Worm (Caenorhabditis elegans) whole organism, young adult: ENCODE data around the gene dhs-19.

Source experiments
- B0336.3 ChIP-seq: fragments of 200-800 bp; sonication (Bioruptor generic); IDR thresholded peaks from 2 replicates; pipeline ENCODE4 v1.3.6; 2022; ENCODE audit warnings: missing genetic modification characterization, missing compliant biosample characterization
- D2030.7 ChIP-seq: fragments of 200-800 bp; sonication (Bioruptor generic); IDR thresholded peaks from 2 replicates; pipeline ENCODE4 v1.3.6; 2022; ENCODE audit warnings: missing genetic modification reagents, missing genetic modification characterization, missing compliant biosample characterization
- F22D6.2 ChIP-seq: sonication (generic microtip); optimal IDR thresholded peaks from 2 replicates; lab custom pipeline; 2016; ENCODE audit warnings: mild to moderate bottlenecking, missing genetic modification characterization, missing compliant biosample characterization
- F39B2.1 ChIP-seq: fragments of 200-800 bp; sonication (Bioruptor generic); IDR thresholded peaks from 2 replicates; pipeline ENCODE4 v1.3.6; 2022; ENCODE audit warnings: missing genetic modification reagents, missing genetic modification characterization, missing compliant biosample characterization
- F52B5.7 ChIP-seq: sonication (generic microtip); optimal IDR thresholded peaks from 2 replicates; lab custom pipeline; 2016; ENCODE audit warnings: mild to moderate bottlenecking, missing genetic modification characterization, missing compliant biosample characterization
- K12H6.12 ChIP-seq: fragments of 200-800 bp; sonication (Bioruptor generic); optimal IDR thresholded peaks from 2 replicates; lab custom pipeline; 2018; ENCODE audit warnings: mild to moderate bottlenecking, missing genetic modification characterization, missing compliant biosample characterization
- aptf-3 ChIP-seq: fragments of 200-800 bp; sonication (Bioruptor generic); IDR thresholded peaks from 2 replicates; pipeline ENCODE4 v1.3.6; 2022; ENCODE audit warnings: missing genetic modification characterization, missing compliant biosample characterization
- bed-1 ChIP-seq: fragments of 200-800 bp; sonication (Bioruptor generic); IDR thresholded peaks from 2 replicates; pipeline ENCODE4 v1.3.6; 2022; ENCODE audit warnings: missing genetic modification reagents, missing genetic modification characterization, missing compliant biosample characterization
- bed-2 ChIP-seq: fragments of 200-800 bp; sonication (Bioruptor generic); IDR thresholded peaks from 2 replicates; pipeline ENCODE4 v1.3.6; 2022; ENCODE audit warnings: missing genetic modification reagents, missing genetic modification characterization, missing compliant biosample characterization
- ccch-3 ChIP-seq: fragments of 200-800 bp; sonication (Bioruptor generic); optimal IDR thresholded peaks from 2 replicates; lab custom pipeline; 2018; ENCODE audit warnings: mild to moderate bottlenecking, missing genetic modification characterization, missing compliant biosample characterization
- ceh-40 ChIP-seq: fragments of 200-800 bp; sonication (Bioruptor generic); IDR thresholded peaks from 2 replicates; pipeline ENCODE4 v1.3.6; 2022; ENCODE audit warnings: missing genetic modification characterization, missing compliant biosample characterization
- ceh-58 ChIP-seq: fragments of 200-800 bp; sonication (Bioruptor generic); IDR thresholded peaks from 2 replicates; pipeline ENCODE4 v1.3.6; 2022; ENCODE audit warnings: missing genetic modification characterization, missing compliant biosample characterization
- dox-1 ChIP-seq: fragments of 200-800 bp; sonication (Bioruptor generic); IDR thresholded peaks from 2 replicates; pipeline ENCODE4 v1.3.6; 2022; ENCODE audit warnings: missing genetic modification reagents, missing genetic modification characterization, missing compliant biosample characterization
- egrh-3 ChIP-seq: fragments of 200-800 bp; sonication (Bioruptor generic); IDR thresholded peaks from 2 replicates; pipeline ENCODE4 v1.3.6; 2022; ENCODE audit warnings: missing genetic modification reagents, missing genetic modification characterization, missing compliant biosample characterization
- ekl-4 ChIP-seq: fragments of 200-800 bp; sonication (Bioruptor generic); IDR thresholded peaks from 2 replicates; pipeline ENCODE4 v1.3.6; 2022; ENCODE audit warnings: missing genetic modification reagents, missing genetic modification characterization, missing compliant biosample characterization
- hlh-12 ChIP-seq: sonication (generic microtip); optimal IDR thresholded peaks from 2 replicates; lab custom pipeline; 2016; ENCODE audit warnings: missing genetic modification characterization, missing compliant biosample characterization
- hrde-1 ChIP-seq: sonication (generic microtip); optimal IDR thresholded peaks from 2 replicates; lab custom pipeline; 2016; ENCODE audit warnings: missing genetic modification characterization, mild to moderate bottlenecking, missing compliant biosample characterization, moderate library complexity, missing genotype, missing genetic modification reagents, borderline replicate concordance
- let-607 ChIP-seq, 2 experiments: fragments of 200-800 bp in 1 of 2; sonication (Bioruptor generic) in 1 of 2; sonication (generic microtip) in 1 of 2; optimal IDR thresholded peaks; 2 replicates each; lab custom pipeline; 2016 to 2018; ENCODE audit warnings: mild to moderate bottlenecking in 2 of 2, missing compliant biosample characterization in 2 of 2, missing genetic modification characterization in 2 of 2, moderate library complexity in 2 of 2, missing genotype in 1 of 2
- lin-35 ChIP-seq, 3 experiments: fragments of 150-350 bp in 2 of 3; sonication (generic microtip) in 1 of 3; optimal IDR thresholded peaks; 2 replicates each; lab custom pipeline; 2014 to 2018; ENCODE audit warnings: missing biosample characterization in 3 of 3, missing genetic modification characterization in 3 of 3, missing genetic modification reagents in 3 of 3
- mes-4 ChIP-seq: sonication (generic microtip); optimal IDR thresholded peaks from 2 replicates; lab custom pipeline; 2016; ENCODE audit warnings: missing genotype, missing genetic modification characterization, missing compliant biosample characterization
- nfya-1 ChIP-seq: sonication (generic microtip); optimal IDR thresholded peaks from 2 replicates; lab custom pipeline; 2017; ENCODE audit warnings: antibody characterized with exemption, missing compliant biosample characterization, missing genetic modification characterization, borderline replicate concordance; ENCODE audit not compliant: insufficient read depth
- nhr-179 ChIP-seq: sonication (generic microtip); optimal IDR thresholded peaks from 2 replicates; lab custom pipeline; 2016; ENCODE audit warnings: mild to moderate bottlenecking, missing genetic modification characterization, missing compliant biosample characterization
- nhr-27 ChIP-seq: fragments of 200-800 bp; sonication (Bioruptor generic); optimal IDR thresholded peaks from 2 replicates; lab custom pipeline; 2018; ENCODE audit warnings: mild to moderate bottlenecking, missing genetic modification characterization, moderate library complexity, missing compliant biosample characterization
- rpc-1 ChIP-seq, 2 experiments: fragments of 150-350 bp in 1 of 2; sonication (generic microtip) in 1 of 2; optimal IDR thresholded peaks; 2 replicates each; lab custom pipeline; 2014 to 2018; ENCODE audit warnings: missing biosample characterization in 1 of 2, missing genetic modification characterization in 1 of 2, missing genetic modification reagents in 1 of 2, missing genotype in 1 of 2
- snpc-4 ChIP-seq, 5 experiments: fragments of 150-350 bp in 1 of 5; sonication (generic microtip) in 4 of 5; optimal IDR thresholded peaks; 2 replicates each; lab custom pipeline; 2014 to 2018; ENCODE audit warnings: missing genetic modification characterization in 5 of 5, missing biosample characterization in 3 of 5, antibody characterized with exemption in 2 of 5, mild to moderate bottlenecking in 2 of 5, missing compliant biosample characterization in 2 of 5, missing genotype in 2 of 5, moderate library complexity in 2 of 5, missing genetic modification reagents in 1 of 5
- tbp1 ChIP-seq: fragments of 200-800 bp; sonication (Bioruptor generic); optimal IDR thresholded peaks from 2 replicates; lab custom pipeline; 2018; ENCODE audit warnings: mild to moderate bottlenecking, missing genetic modification characterization, missing compliant biosample characterization
- zfh-2 ChIP-seq: fragments of 200-800 bp; sonication (Bioruptor generic); conservative IDR thresholded peaks from 2 replicates; pipeline ENCODE4 v1.3.6; 2022; ENCODE audit warnings: missing genetic modification reagents, missing genetic modification characterization, missing compliant biosample characterization
- ztf-18 ChIP-seq: sonication (generic microtip); optimal IDR thresholded peaks from 2 replicates; lab custom pipeline; 2016; ENCODE audit warnings: missing genotype, mild to moderate bottlenecking, missing genetic modification characterization, missing compliant biosample characterization
- ztf-22 ChIP-seq: fragments of 200-800 bp; sonication (Bioruptor generic); optimal IDR thresholded peaks from 2 replicates; lab custom pipeline; 2018; ENCODE audit warnings: mild to moderate bottlenecking, missing genetic modification characterization, moderate library complexity, missing compliant biosample characterization
- ztf-25 ChIP-seq: fragments of 200-800 bp; sonication (Bioruptor generic); IDR thresholded peaks from 2 replicates; pipeline ENCODE4 v1.3.6; 2022; ENCODE audit warnings: missing genetic modification reagents, missing genetic modification characterization, missing compliant biosample characterization
- ztf-28 ChIP-seq: fragments of 200-800 bp; sonication (Bioruptor generic); IDR thresholded peaks from 2 replicates; pipeline ENCODE4 v1.3.6; 2022; ENCODE audit warnings: missing genetic modification reagents, missing genetic modification characterization, missing compliant biosample characterization

The dhs-19 gene

DNA sequence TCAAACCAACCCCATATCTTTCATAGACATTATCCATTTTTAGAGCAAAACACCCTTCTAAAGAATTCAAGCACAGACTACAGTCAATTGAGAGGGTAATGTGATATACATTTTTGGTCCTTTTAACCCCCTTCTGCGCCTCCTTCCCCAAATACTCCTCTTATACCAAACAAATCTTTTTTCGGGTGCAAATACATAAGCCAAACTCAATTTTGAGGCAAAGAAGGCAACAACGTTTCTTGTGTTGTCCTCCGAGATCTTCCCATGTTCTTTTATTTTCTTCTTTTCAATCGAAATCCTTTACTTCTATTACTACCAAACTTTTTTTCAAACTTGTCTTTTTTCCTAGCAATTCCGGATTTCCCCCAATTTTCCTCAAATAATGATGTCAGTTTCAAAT, 35.4 kb downstream of the dhs-19 start:
- TF ChIP-seq D2030.7 (GFP tag; lab: Robert Waterston, UW) = no peak
- no peak for TF ChIP-seq bed-1
- no peak for TF ChIP-seq hlh-12 (tag; lab: Kevin White, UChicago)
- no peak for TF ChIP-seq B0336.3 (GFP tag; lab: Robert Waterston, UW)
- TF ChIP-seq snpc-4 (GFP tag; optimal IDR thresholded peaks at IDR 0.05; lab: Kevin White, UChicago) = no peak
- TF ChIP-seq snpc-4 (tag; optimal IDR thresholded peaks at IDR 0.05; lab: Kevin White, UChicago) = no peak
- TF ChIP-seq dox-1 (GFP tag; lab: Robert Waterston, UW) = no peak
- no peak for TF ChIP-seq ztf-18 (tag; lab: Kevin White, UChicago)
- TF ChIP-seq K12H6.12 (tag; lab: Kevin White, UChicago) = no peak
- TF ChIP-seq ceh-40 (GFP tag; lab: Robert Waterston, UW) = no peak

DNA sequence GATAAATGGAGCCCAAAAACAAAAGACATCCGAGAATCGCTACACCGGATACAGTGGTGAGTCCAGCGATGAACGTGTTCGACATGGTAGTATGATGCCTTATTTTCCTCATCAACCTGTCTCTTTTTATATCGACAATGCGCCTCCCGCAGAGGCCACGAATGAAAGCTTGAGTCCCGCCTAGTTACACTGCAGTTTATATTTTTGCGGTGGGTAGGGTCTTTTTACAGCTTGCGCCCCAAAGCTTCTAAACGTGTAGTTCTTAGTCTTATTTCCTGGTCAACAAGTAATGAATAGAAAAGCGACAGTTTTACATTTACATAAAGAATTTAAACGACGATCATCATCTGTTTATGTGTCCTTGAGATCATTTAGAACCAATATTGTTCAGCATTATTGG, 40.0 kb downstream of the dhs-19 start, which contains the start of gene col-156:
Gene col-156 (minus strand): TSS at position 101 of the 400 bp plus-strand sequence.
- TF ChIP-seq F39B2.1 (GFP tag; lab: Robert Waterston, UW) (no peak), nhr-27 (tag; lab: Kevin White, UChicago) (no peak), tbp1 (no peak), let-607 (tag; optimal IDR thresholded peaks at IDR 0.05; lab: Kevin White, UChicago) (no peak), rpc-1 (optimal IDR thresholded peaks at IDR 0.05; lab: Kevin White, UChicago) (no peak), rpc-1 (tag; optimal IDR thresholded peaks at IDR 0.05; lab: Kevin White, UChicago) (no peak), mes-4 (tag; lab: Kevin White, UChicago) (no peak), ccch-3 (GFP tag; lab: Kevin White, UChicago) (no peak), F52B5.7 (tag; lab: Kevin White, UChicago) (no peak), zfh-2 (GFP tag; lab: Robert Waterston, UW) (no peak), ztf-28 (GFP tag; lab: Robert Waterston, UW) (no peak), nhr-179 (no peak), lin-35 (GFP tag; optimal IDR thresholded peaks at IDR 0.05; lab: Kevin White, UChicago) (no peak), nfya-1 (tag; lab: Kevin White, UChicago) (no peak), aptf-3 (no peak), ztf-18 (tag; lab: Kevin White, UChicago) (no peak), bed-2 (no peak), hrde-1 (tag; lab: Kevin White, UChicago) (no peak), ekl-4 (GFP tag; lab: Robert Waterston, UW) (no peak)

- TF ChIP-seq egrh-3 (GFP tag; lab: Robert Waterston, UW) (peak; percentile 81), F22D6.2 (tag; lab: Kevin White, UChicago) (no peak), zfh-2 (GFP tag; lab: Robert Waterston, UW) (peak; percentile 93)
Measured at ce11 chrV:11449404-11449803, 40.9 kb downstream of the dhs-19 start.

DNA sequence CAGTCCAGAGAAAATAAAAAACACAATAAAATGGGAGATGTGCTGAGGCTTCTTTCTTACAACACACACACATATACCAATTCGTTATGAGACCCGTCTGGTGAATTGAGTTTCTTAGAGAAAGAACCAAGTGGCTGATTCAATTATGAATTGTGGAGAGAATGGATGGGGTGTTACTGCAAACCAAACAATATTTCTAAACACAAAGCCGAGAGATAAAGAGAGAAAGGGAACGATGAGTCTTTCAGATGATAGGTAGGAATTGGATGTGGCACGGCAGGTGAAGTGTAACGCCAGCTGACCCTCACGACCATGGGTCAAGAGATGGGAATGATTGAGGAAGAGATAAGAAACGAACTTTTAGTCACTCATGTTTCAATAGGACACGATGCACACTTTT, 44.0 kb downstream of the dhs-19 start, which contains the start of gene mig-17:
Gene mig-17 (plus strand): TSS at position 389 of the 400 bp plus-strand sequence.
- TF ChIP-seq ztf-22 (GFP tag; lab: Kevin White, UChicago) (no peak), ztf-25 (GFP tag; lab: Robert Waterston, UW) (no peak), ceh-58 (GFP tag; lab: Robert Waterston, UW) (no peak), zfh-2 (GFP tag; lab: Robert Waterston, UW) (no peak), F22D6.2 (tag; lab: Kevin White, UChicago) (no peak)
